Fruit fly (Drosophila melanogaster): ENCODE data around the gene CG15484.
A peak's percentile ranks its signal among the peaks of the same experiment; 100 is the strongest.

CG15484 gene

DNA sequence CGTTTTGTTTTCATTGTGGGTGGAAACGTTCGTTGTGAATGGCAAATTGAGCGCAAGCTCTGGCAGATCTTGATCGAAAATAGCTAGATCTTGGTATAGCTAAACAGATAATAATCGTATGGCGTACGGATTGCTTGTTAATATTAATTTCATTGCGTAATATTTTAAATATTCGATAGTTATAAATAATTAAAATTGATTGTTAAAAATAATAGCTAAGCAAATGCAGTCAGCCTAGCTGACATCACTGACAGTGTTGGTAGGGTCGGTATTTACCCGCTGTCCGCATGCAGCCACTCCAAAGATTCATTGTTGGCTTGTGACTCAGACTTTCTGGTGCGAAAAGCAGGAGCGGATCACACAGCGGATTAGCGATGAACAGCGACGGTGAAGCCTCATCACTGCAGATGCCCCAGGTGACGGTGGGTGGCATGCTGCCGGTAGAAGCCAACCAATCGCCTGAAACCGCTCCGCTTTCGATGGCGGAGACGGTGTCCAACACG lies 3.0 kb downstream of the CG15484 start, which contains the start of the genes CG5776 and spict (continued):
- peak; percentile 57; the same call in 2 of the 3 replicates for TF ChIP-seq so (GFP tag; IDR thresholded peaks at IDR 0.05)
- TF ChIP-seq CG2875 (GFP tag; optimal IDR thresholded peaks at IDR 0.05), result no peak
- TF ChIP-seq kni (GFP tag; optimal IDR thresholded peaks at IDR 0.05), result peak; percentile 18
- peak in 1 of 2 experiments; percentile 51 for TF ChIP-seq crp (GFP tag; optimal IDR thresholded peaks at IDR 0.05)
- no peak for TF ChIP-seq gsb-n (tag; optimal IDR thresholded peaks at IDR 0.05)
- TF ChIP-seq CG4360 (GFP tag; IDR thresholded peaks at IDR 0.05), result 0 out of 2 replicates have a peak, but pooled peaks have one; percentile 10
- no peak for TF ChIP-seq pnt (GFP tag; optimal IDR thresholded peaks at IDR 0.05)
- TF ChIP-seq CG7963 (GFP tag; IDR thresholded peaks at IDR 0.05; ENCODE audit: partially characterized antibody), result no peak
- peak; percentile 54 for TF ChIP-seq pho (GFP tag; optimal IDR thresholded peaks at IDR 0.05)
- TF ChIP-seq lbe (GFP tag; optimal IDR thresholded peaks at IDR 0.05), result peak; percentile 58
- TF ChIP-seq oc (tag; optimal IDR thresholded peaks at IDR 0.05), result peak; percentile 53
- peak; percentile 35; the same call in 1 of the 2 replicates for TF ChIP-seq bbx (GFP tag; IDR thresholded peaks at IDR 0.05; ENCODE audit: partially characterized antibody)
- TF ChIP-seq CG6683 (GFP tag; optimal IDR thresholded peaks at IDR 0.05), result peak; percentile 14
- no peak for TF ChIP-seq CG4707 (GFP tag; optimal IDR thresholded peaks at IDR 0.05)
- TF ChIP-seq CG16815 (GFP tag; optimal IDR thresholded peaks at IDR 0.05), result peak; percentile 80
- TF ChIP-seq CG14710 (tag; optimal IDR thresholded peaks at IDR 0.05), result peak; percentile 75
- TF ChIP-seq otp (GFP tag; IDR thresholded peaks at IDR 0.05), result 0 out of 3 replicates have a peak, but pooled peaks have one; percentile 40
- TF ChIP-seq exex (tag; optimal IDR thresholded peaks at IDR 0.05), result peak; percentile 15
- TF ChIP-seq CHES-1-like (GFP tag; optimal IDR thresholded peaks at IDR 0.05), result peak; percentile 35
- peak; percentile 84 for TF ChIP-seq CG32772 (GFP tag; IDR thresholded peaks at IDR 0.05)
- no peak for TF ChIP-seq zf30C (GFP tag; optimal IDR thresholded peaks at IDR 0.05)
- TF ChIP-seq CG4820 (GFP tag; optimal IDR thresholded peaks at IDR 0.05), result peak; percentile 33
- TF ChIP-seq Ets97D (GFP tag; optimal IDR thresholded peaks at IDR 0.05), result peak; percentile 25
- TF ChIP-seq Doc2 (GFP tag; IDR thresholded peaks at IDR 0.05), result no peak
- TF ChIP-seq ab (GFP tag; optimal IDR thresholded peaks at IDR 0.05), result no peak
- no peak for TF ChIP-seq hb (GFP tag; IDR thresholded peaks at IDR 0.05; ENCODE audit: partially characterized antibody)
- no peak for TF ChIP-seq bigmax (GFP tag; optimal IDR thresholded peaks at IDR 0.05)
- TF ChIP-seq gce (GFP tag; IDR thresholded peaks at IDR 0.05), result 0 out of 3 replicates have a peak, but pooled peaks have one; percentile 23
- peak; percentile 79 for TF ChIP-seq CG17328 (GFP tag; IDR thresholded peaks at IDR 0.05)
- TF ChIP-seq Dip2 (GFP tag; IDR thresholded peaks at IDR 0.05), result no peak
- TF ChIP-seq HHEX (GFP tag; optimal IDR thresholded peaks at IDR 0.05), result peak; percentile 59
- TF ChIP-seq croc (GFP tag; conservative IDR thresholded peaks at IDR 0.05), result peak; percentile 39; the same call in 2 of the 3 replicates

DNA sequence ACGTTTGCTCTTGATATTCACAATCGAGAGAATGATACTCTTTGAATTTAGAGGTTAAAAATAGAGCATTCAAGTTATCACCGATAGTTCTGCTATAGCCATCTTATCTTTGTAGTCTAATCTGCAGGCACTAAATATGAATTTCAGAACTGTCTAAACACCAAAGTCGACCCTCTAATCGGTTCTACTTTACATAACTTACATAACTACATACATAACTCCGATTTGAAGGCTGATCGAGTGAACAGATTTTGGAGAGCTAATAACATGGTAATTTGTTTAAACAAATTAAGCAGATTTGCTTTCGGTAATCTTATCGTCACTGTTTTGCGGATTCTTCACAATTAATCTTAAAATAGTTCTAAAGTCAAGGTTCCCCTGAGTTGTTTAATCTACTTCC lies 6.0 kb downstream of the CG15484 start:
- TF ChIP-seq CG12071 (GFP tag; optimal IDR thresholded peaks at IDR 0.05), result no peak
- peak; percentile 42 for TF ChIP-seq mirr (GFP tag; optimal IDR thresholded peaks at IDR 0.05)
- peak; percentile 24 for TF ChIP-seq CG34376 (GFP tag; optimal IDR thresholded peaks at IDR 0.05)
- TF ChIP-seq CG10274 (GFP tag; optimal IDR thresholded peaks at IDR 0.05), result no peak
- no peak for TF ChIP-seq CG4282 (GFP tag; optimal IDR thresholded peaks at IDR 0.05)
- TF ChIP-seq btn (GFP tag; optimal IDR thresholded peaks at IDR 0.05), result no peak
- TF ChIP-seq Bgb (GFP tag; IDR thresholded peaks at IDR 0.05; ENCODE audit: partially characterized antibody), result no peak
- peak; percentile 46 for TF ChIP-seq grn (GFP tag; optimal IDR thresholded peaks at IDR 0.05)
- no peak for TF ChIP-seq CG11247 (GFP tag; IDR thresholded peaks at IDR 0.05)
- TF ChIP-seq CG16863 (GFP tag; optimal IDR thresholded peaks at IDR 0.05), result no peak
- TF ChIP-seq Deaf1 (tag; optimal IDR thresholded peaks at IDR 0.05), result no peak
- TF ChIP-seq Pdp1 (GFP tag; optimal IDR thresholded peaks at IDR 0.05), result peak in 1 of 2 experiments; percentile 81
- TF ChIP-seq CG4707 (GFP tag; optimal IDR thresholded peaks at IDR 0.05), result no peak
- no peak for TF ChIP-seq Nf-YA (GFP tag; IDR thresholded peaks at IDR 0.05)
- no peak for TF ChIP-seq salm (tag; optimal IDR thresholded peaks at IDR 0.05)
- peak; percentile 48 for TF ChIP-seq sug (tag; optimal IDR thresholded peaks at IDR 0.05)
- no peak for TF ChIP-seq sd (tag; optimal IDR thresholded peaks at IDR 0.05)
- TF ChIP-seq fu2 (GFP tag; optimal IDR thresholded peaks at IDR 0.05), result no peak
- no peak for TF ChIP-seq CG10209 (GFP tag; optimal IDR thresholded peaks at IDR 0.05)

Measured in whole organism, embryonic.